Fruit fly (Drosophila melanogaster): ENCODE data around the gene Pomp.

DNA sequence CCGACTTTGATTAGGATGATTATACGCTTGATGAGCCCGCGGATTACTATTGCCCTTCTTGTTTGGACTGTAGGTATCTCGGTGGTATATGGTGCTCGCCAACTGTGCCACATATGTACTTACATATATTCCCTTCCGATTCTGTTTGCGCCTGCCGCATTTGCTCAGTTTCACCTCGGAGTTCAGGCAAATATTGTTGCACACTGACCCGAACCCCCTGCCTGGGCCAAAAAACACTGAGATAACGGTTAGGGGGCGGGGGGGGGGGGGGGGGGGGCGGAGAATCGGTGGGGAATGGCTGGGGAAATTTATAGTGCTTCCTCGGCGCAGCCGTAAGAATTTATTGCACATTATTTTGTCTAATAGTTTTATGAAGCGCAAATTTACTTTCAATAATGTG lies 11.5 kb upstream of the Pomp start:
- TF ChIP-seq CTCF (optimal IDR thresholded peaks at IDR 0.05) (no peak), CG8478 (optimal IDR thresholded peaks at IDR 0.05) (no peak)

Measured in S2 (cell line).